Worm (Caenorhabditis elegans) whole organism, L1 larva: ENCODE data around the gene nspb-11.

Source experiments
- C04F5.9 ChIP-seq: sonication (generic microtip); optimal IDR thresholded peaks from 2 replicates; lab custom pipeline; 2016; ENCODE audit warnings: missing genetic modification characterization, missing compliant biosample characterization
- C34B4.2 ChIP-seq: sonication (generic microtip); optimal IDR thresholded peaks from 2 replicates; lab custom pipeline; 2017; ENCODE audit warnings: mild to moderate bottlenecking, missing genetic modification characterization, missing compliant biosample characterization
- F16B12.6 ChIP-seq: fragments of 150-350 bp; optimal IDR thresholded peaks from 2 replicates; lab custom pipeline; 2014; ENCODE audit warnings: missing biosample characterization, missing genetic modification characterization
- Y116A8C.19 ChIP-seq: sonication (generic microtip); optimal IDR thresholded peaks from 2 replicates; lab custom pipeline; 2016; ENCODE audit warnings: missing compliant biosample characterization, missing genetic modification characterization, borderline replicate concordance
- alr-1 ChIP-seq: fragments of 200-800 bp; sonication (Bioruptor generic); optimal IDR thresholded peaks from 2 replicates; lab custom pipeline; 2018; ENCODE audit warnings: borderline replicate concordance, mild to moderate bottlenecking, missing genetic modification characterization, missing compliant biosample characterization
- blmp-1 ChIP-seq: fragments of 150-350 bp; optimal IDR thresholded peaks from 2 replicates; lab custom pipeline; 2014; ENCODE audit warnings: missing biosample characterization, missing genetic modification characterization
- ces-1 ChIP-seq: fragments of 150-350 bp; optimal IDR thresholded peaks from 2 replicates; lab custom pipeline; 2014; ENCODE audit warnings: missing biosample characterization, missing genetic modification reagents, missing genetic modification characterization
- dpl-1 ChIP-seq, 3 experiments: fragments of 150-350 bp in 2 of 3; sonication (generic microtip) in 1 of 3; optimal IDR thresholded peaks; 2 replicates each; lab custom pipeline; 2014 to 2017; ENCODE audit warnings: missing biosample characterization in 3 of 3, missing genetic modification characterization in 3 of 3, missing genetic modification reagents in 3 of 3
- dsc-1 ChIP-seq: sonication (generic microtip); optimal IDR thresholded peaks from 2 replicates; lab custom pipeline; 2016; ENCODE audit warnings: mild to moderate bottlenecking, missing genetic modification characterization, missing compliant biosample characterization
- efl-1 ChIP-seq, 4 experiments: fragments of 150-350 bp; optimal IDR thresholded peaks in 3 of 4; peaks in 1 of 4; 1 replicate in 1 of 4; 2 replicates in 3 of 4; lab custom pipeline; 2014; ENCODE audit warnings: missing biosample characterization in 2 of 4, missing genetic modification characterization in 2 of 4, missing genetic modification reagents in 2 of 4
- efl-3 ChIP-seq: fragments of 200-800 bp; sonication (Bioruptor generic); optimal IDR thresholded peaks from 2 replicates; lab custom pipeline; 2018; ENCODE audit warnings: mild to moderate bottlenecking, missing genetic modification characterization, missing compliant biosample characterization
- elt-2 ChIP-seq: sonication (generic microtip); optimal IDR thresholded peaks from 2 replicates; lab custom pipeline; 2016; ENCODE audit warnings: missing genetic modification characterization, mild to moderate bottlenecking, inconsistent platforms, missing compliant biosample characterization, missing genetic modification reagents
- fkh-4 ChIP-seq: sonication (generic microtip); optimal IDR thresholded peaks from 2 replicates; lab custom pipeline; 2016; ENCODE audit warnings: missing compliant biosample characterization, missing genetic modification characterization, borderline replicate concordance
- hlh-17 ChIP-seq: fragments of 200-800 bp; sonication (Bioruptor generic); optimal IDR thresholded peaks from 2 replicates; lab custom pipeline; 2018; ENCODE audit warnings: missing genetic modification characterization, mild to moderate bottlenecking, missing compliant biosample characterization, moderate library complexity, borderline replicate concordance
- hlh-4 ChIP-seq: sonication (generic microtip); optimal IDR thresholded peaks from 2 replicates; lab custom pipeline; 2016; ENCODE audit warnings: mild to moderate bottlenecking, missing genetic modification characterization, missing compliant biosample characterization
- irx-1 ChIP-seq: sonication (generic microtip); optimal IDR thresholded peaks from 2 replicates; lab custom pipeline; 2016; ENCODE audit warnings: missing genetic modification characterization, missing compliant biosample characterization
- isw-1 ChIP-seq: fragments of 200-800 bp; sonication (Bioruptor generic); IDR thresholded peaks from 2 replicates; pipeline ENCODE4 v1.3.6; 2022; ENCODE audit warnings: missing genetic modification characterization, missing compliant biosample characterization
- lin-13 ChIP-seq: fragments of 150-350 bp; optimal IDR thresholded peaks from 2 replicates; lab custom pipeline; 2014; ENCODE audit warnings: missing biosample characterization, missing genetic modification reagents, missing genetic modification characterization
- lin-14 ChIP-seq: fragments of 200-800 bp; sonication (Bioruptor generic); optimal IDR thresholded peaks from 2 replicates; lab custom pipeline; 2018; ENCODE audit warnings: mild to moderate bottlenecking, missing genetic modification characterization, moderate library complexity, missing compliant biosample characterization
- lin-35 ChIP-seq, 2 experiments: fragments of 150-350 bp; optimal IDR thresholded peaks; 2 replicates each; lab custom pipeline; 2014; ENCODE audit warnings: missing biosample characterization in 2 of 2, missing genetic modification characterization in 2 of 2, missing genetic modification reagents in 2 of 2
- lin-39 ChIP-seq: fragments of 150-350 bp; optimal IDR thresholded peaks from 2 replicates; lab custom pipeline; 2014; ENCODE audit warnings: missing biosample characterization, missing genetic modification reagents, missing genetic modification characterization
- mab-9 ChIP-seq: fragments of 200-800 bp; sonication (Bioruptor generic); IDR thresholded peaks from 2 replicates; pipeline ENCODE4 v1.3.6; 2022; ENCODE audit warnings: missing genetic modification reagents, missing genetic modification characterization, missing compliant biosample characterization
- mdl-1 ChIP-seq, 2 experiments: fragments of 150-350 bp; optimal IDR thresholded peaks; 2 replicates each; lab custom pipeline; 2014 to 2017; ENCODE audit warnings: missing biosample characterization in 2 of 2, missing genetic modification characterization in 2 of 2, inconsistent platforms in 1 of 2
- mef-2 ChIP-seq: fragments of 150-350 bp; optimal IDR thresholded peaks from 2 replicates; lab custom pipeline; 2014; ENCODE audit warnings: missing biosample characterization, missing genetic modification characterization
- nhr-237 ChIP-seq: fragments of 150-350 bp; optimal IDR thresholded peaks from 2 replicates; lab custom pipeline; 2014; ENCODE audit warnings: missing biosample characterization, missing genetic modification characterization
- nhr-28 ChIP-seq: fragments of 150-350 bp; optimal IDR thresholded peaks from 2 replicates; lab custom pipeline; 2014; ENCODE audit warnings: missing biosample characterization, missing genetic modification characterization
- nhr-90 ChIP-seq: sonication (generic microtip); optimal IDR thresholded peaks from 2 replicates; lab custom pipeline; 2016; ENCODE audit warnings: mild to moderate bottlenecking, missing genetic modification characterization, missing compliant biosample characterization; ENCODE audit not compliant: poor library complexity
- pag-3 ChIP-seq: sonication (generic microtip); optimal IDR thresholded peaks from 2 replicates; lab custom pipeline; 2017; ENCODE audit warnings: missing genetic modification characterization, mild to moderate bottlenecking, missing compliant biosample characterization, antibody characterized with exemption, borderline replicate concordance; ENCODE audit not compliant: insufficient read depth
- pax-3 ChIP-seq: fragments of 200-800 bp; sonication (Bioruptor generic); optimal IDR thresholded peaks from 2 replicates; lab custom pipeline; 2018; ENCODE audit warnings: mild to moderate bottlenecking, missing genetic modification characterization, moderate library complexity, missing compliant biosample characterization
- pqm-1 ChIP-seq: sonication (generic microtip); optimal IDR thresholded peaks from 3 replicates; lab custom pipeline; 2017; ENCODE audit warnings: missing biosample characterization, missing genetic modification characterization
- snpc-4 ChIP-seq: fragments of 150-350 bp; optimal IDR thresholded peaks from 2 replicates; lab custom pipeline; 2014; ENCODE audit warnings: missing biosample characterization, missing genetic modification characterization
- snu-23 ChIP-seq: sonication (generic microtip); optimal IDR thresholded peaks from 2 replicates; lab custom pipeline; 2016; ENCODE audit warnings: missing genetic modification characterization, missing compliant biosample characterization
- sox-4 ChIP-seq: sonication (generic microtip); optimal IDR thresholded peaks from 2 replicates; lab custom pipeline; 2016; ENCODE audit warnings: missing genetic modification characterization, missing compliant biosample characterization
- sup-37 ChIP-seq: fragments of 200-800 bp; sonication (Bioruptor generic); optimal IDR thresholded peaks from 2 replicates; lab custom pipeline; 2018; ENCODE audit warnings: mild to moderate bottlenecking, missing genetic modification characterization, missing compliant biosample characterization
- swsn-7 ChIP-seq: sonication (generic microtip); optimal IDR thresholded peaks from 2 replicates; lab custom pipeline; 2016; ENCODE audit warnings: missing genetic modification characterization, missing compliant biosample characterization
- tlp-1 ChIP-seq: fragments of 150-350 bp; optimal IDR thresholded peaks from 2 replicates; lab custom pipeline; 2014; ENCODE audit warnings: missing biosample characterization, missing genetic modification characterization
- unc-30 ChIP-seq: sonication (generic microtip); optimal IDR thresholded peaks from 2 replicates; lab custom pipeline; 2017; ENCODE audit warnings: missing biosample characterization, missing genetic modification characterization
- unc-86 ChIP-seq: sonication (generic microtip); optimal IDR thresholded peaks from 2 replicates; lab custom pipeline; 2016; ENCODE audit warnings: missing genetic modification characterization, missing compliant biosample characterization
- unc-98 ChIP-seq: fragments of 200-800 bp; sonication (Bioruptor generic); IDR thresholded peaks from 2 replicates; pipeline ENCODE4 v1.3.6; 2022; ENCODE audit warnings: missing genetic modification characterization, missing compliant biosample characterization
- vab-15 ChIP-seq: sonication (generic microtip); optimal IDR thresholded peaks from 2 replicates; lab custom pipeline; 2017; ENCODE audit warnings: missing genotype, mild to moderate bottlenecking, missing genetic modification characterization, missing compliant biosample characterization
- xbp-1 ChIP-seq: sonication (generic microtip); optimal IDR thresholded peaks from 2 replicates; lab custom pipeline; 2016; ENCODE audit warnings: missing genetic modification characterization, missing compliant biosample characterization
- ztf-11 ChIP-seq, 2 experiments: sonication (generic microtip); optimal IDR thresholded peaks; 2 replicates each; lab custom pipeline; 2016 to 2017; ENCODE audit warnings: missing genetic modification characterization in 2 of 2, missing biosample characterization in 1 of 2, missing compliant biosample characterization in 1 of 2
- ztf-4 ChIP-seq: fragments of 150-350 bp; optimal IDR thresholded peaks from 2 replicates; lab custom pipeline; 2014; ENCODE audit warnings: missing biosample characterization, missing genetic modification characterization

Gene nspb-11

ce11 chrII:12930138-12930537 is 23.0 kb downstream of the nspb-11 start:
- TF ChIP-seq alr-1 (no peak), efl-1 (optimal IDR thresholded peaks at IDR 0.05; lab: Kevin White, UChicago) (no peak), efl-1 (GFP tag; optimal IDR thresholded peaks at IDR 0.05 in 1 of 2; lab: Kevin White, UChicago) (peak in 1 of 2 experiments; percentile 49)

ce11 chrII:12931456-12931923 is 24.3 kb downstream of the nspb-11 start, which contains the start of gene dct-18:
Gene dct-18, plus strand, starts transcription at chrII:12931873.
- TF ChIP-seq sup-37 (GFP tag; lab: Kevin White, UChicago) (no peak), vab-15 (tag; lab: Kevin White, UChicago) (no peak), isw-1 (GFP tag; lab: Robert Waterston, UW) (no peak), nhr-90 (tag; lab: Kevin White, UChicago) (no peak), hlh-17 (GFP tag; lab: Kevin White, UChicago) (no peak), xbp-1 (peak; percentile 46), elt-2 (tag; lab: Kevin White, UChicago) (peak; percentile 69), mef-2 (no peak), ces-1 (GFP tag; lab: Kevin White, UChicago) (no peak), dsc-1 (tag; lab: Kevin White, UChicago) (no peak), ztf-11 (tag; optimal IDR thresholded peaks at IDR 0.05; lab: Kevin White, UChicago) (no peak), fkh-4 (no peak), pqm-1 (peak; percentile 3), efl-3 (GFP tag; lab: Kevin White, UChicago) (no peak), mab-9 (GFP tag; lab: Robert Waterston, UW) (no peak), lin-35 (GFP tag; optimal IDR thresholded peaks at IDR 0.05; lab: Kevin White, UChicago) (peak in 1 of 2 experiments; percentile 24), efl-1 (optimal IDR thresholded peaks at IDR 0.05; lab: Kevin White, UChicago) (no peak), efl-1 (GFP tag; optimal IDR thresholded peaks at IDR 0.05 in 1 of 2; lab: Kevin White, UChicago) (peak in 1 of 2 experiments; percentile 56)

ce11 chrII:12935259-12935658 is 28.1 kb downstream of the nspb-11 start, which contains the start of gene lips-9:
Gene lips-9, minus strand, starts transcription at chrII:12935359.
- TF ChIP-seq irx-1 (tag; lab: Kevin White, UChicago) (no peak), unc-30 (tag; lab: Kevin White, UChicago) (no peak), swsn-7 (no peak), pax-3 (tag; lab: Kevin White, UChicago) (no peak), lin-35 (GFP tag; optimal IDR thresholded peaks at IDR 0.05; lab: Kevin White, UChicago) (no peak), dsc-1 (tag; lab: Kevin White, UChicago) (no peak), lin-14 (GFP tag; lab: Kevin White, UChicago) (no peak), tlp-1 (tag; lab: Kevin White, UChicago) (no peak), nhr-237 (tag; lab: Kevin White, UChicago) (no peak), hlh-4 (tag; lab: Kevin White, UChicago) (no peak), nhr-90 (tag; lab: Kevin White, UChicago) (no peak), Y116A8C.19 (no peak), hlh-17 (GFP tag; lab: Kevin White, UChicago) (no peak), F16B12.6 (no peak)

ce11 chrII:12939161-12939560 is 32.0 kb downstream of the nspb-11 start:
- no peak for TF ChIP-seq ztf-4 (tag; lab: Kevin White, UChicago)
- TF ChIP-seq dpl-1 (GFP tag; optimal IDR thresholded peaks at IDR 0.05; lab: Kevin White, UChicago): no peak
- no peak for TF ChIP-seq sox-4 (tag; lab: Kevin White, UChicago)
- no peak for TF ChIP-seq mdl-1 (tag; optimal IDR thresholded peaks at IDR 0.05; lab: Kevin White, UChicago)
- no peak for TF ChIP-seq nhr-28 (tag; lab: Kevin White, UChicago)
- TF ChIP-seq xbp-1: no peak
- no peak for TF ChIP-seq mab-9 (GFP tag; lab: Robert Waterston, UW)
- TF ChIP-seq pag-3 (tag; lab: Kevin White, UChicago): no peak
- no peak for TF ChIP-seq unc-98 (GFP tag; lab: Robert Waterston, UW)
- TF ChIP-seq blmp-1: peak; percentile 55
- no peak for TF ChIP-seq ztf-11 (tag; optimal IDR thresholded peaks at IDR 0.05; lab: Kevin White, UChicago)
- peak; percentile 49 for TF ChIP-seq lin-14 (GFP tag; lab: Kevin White, UChicago)
- no peak for TF ChIP-seq C34B4.2 (tag; lab: Kevin White, UChicago)
- TF ChIP-seq hlh-4 (tag; lab: Kevin White, UChicago): no peak
- TF ChIP-seq C04F5.9 (tag; lab: Kevin White, UChicago): no peak
- no peak for TF ChIP-seq unc-86 (tag; lab: Kevin White, UChicago)
- no peak for TF ChIP-seq lin-13
- no peak for TF ChIP-seq lin-39 (tag; lab: Kevin White, UChicago)
- TF ChIP-seq snpc-4 (tag; lab: Kevin White, UChicago): peak; percentile 9
- no peak for TF ChIP-seq vab-15 (tag; lab: Kevin White, UChicago)
- TF ChIP-seq hlh-17 (GFP tag; lab: Kevin White, UChicago): no peak
- no peak for TF ChIP-seq efl-1 (optimal IDR thresholded peaks at IDR 0.05; lab: Kevin White, UChicago)
- TF ChIP-seq efl-1 (GFP tag; optimal IDR thresholded peaks at IDR 0.05 in 1 of 2; lab: Kevin White, UChicago): no peak
- TF ChIP-seq isw-1 (GFP tag; lab: Robert Waterston, UW): no peak
- no peak for TF ChIP-seq Y116A8C.19
- peak in 1 of 2 experiments; percentile 15 for TF ChIP-seq lin-35 (GFP tag; optimal IDR thresholded peaks at IDR 0.05; lab: Kevin White, UChicago)
- no peak for TF ChIP-seq snu-23 (GFP tag; lab: Kevin White, UChicago)
